Worm (Caenorhabditis elegans): ENCODE measurements around the gene T06E8.8.

T06E8.8 gene

ce11 chrV:10064221-10064620, 20.7 kb downstream of the T06E8.8 start, which contains the start of gene fipr-13:
fipr-13 (plus strand) TSS chrV:10064521.
- TF ChIP-seq ceh-82 (tag; optimal IDR thresholded peaks at IDR 0.05) (no peak), ztf-1 (GFP tag; conservative IDR thresholded peaks at IDR 0.05) (no peak), nhr-77 (tag; optimal IDR thresholded peaks at IDR 0.05) (no peak), peb-1 (tag; optimal IDR thresholded peaks at IDR 0.05) (no peak), unc-39 (tag; optimal IDR thresholded peaks at IDR 0.05) (no peak), blmp-1 (tag; optimal IDR thresholded peaks at IDR 0.05; ENCODE audit: insufficient read depth) (no peak), nhr-129 (tag; optimal IDR thresholded peaks at IDR 0.05) (no peak), nhr-6 (tag; optimal IDR thresholded peaks at IDR 0.05) (no peak), alr-1 (tag; optimal IDR thresholded peaks at IDR 0.05) (no peak), unc-62 (GFP tag; optimal IDR thresholded peaks at IDR 0.05) (no peak), nhr-23 (tag; optimal IDR thresholded peaks at IDR 0.05) (no peak), ama-1 (optimal IDR thresholded peaks at IDR 0.05) (no peak), unc-55 (GFP tag; optimal IDR thresholded peaks at IDR 0.05) (no peak), nhr-11 (tag; optimal IDR thresholded peaks at IDR 0.05) (no peak), skn-1 (tag; optimal IDR thresholded peaks at IDR 0.05) (no peak), ZK546.5 (tag; optimal IDR thresholded peaks at IDR 0.05) (no peak), gmeb-1 (tag; optimal IDR thresholded peaks at IDR 0.05) (no peak), mdl-1 (tag; optimal IDR thresholded peaks at IDR 0.05) (no peak), lsy-2 (tag; optimal IDR thresholded peaks at IDR 0.05) (no peak)

DNA sequence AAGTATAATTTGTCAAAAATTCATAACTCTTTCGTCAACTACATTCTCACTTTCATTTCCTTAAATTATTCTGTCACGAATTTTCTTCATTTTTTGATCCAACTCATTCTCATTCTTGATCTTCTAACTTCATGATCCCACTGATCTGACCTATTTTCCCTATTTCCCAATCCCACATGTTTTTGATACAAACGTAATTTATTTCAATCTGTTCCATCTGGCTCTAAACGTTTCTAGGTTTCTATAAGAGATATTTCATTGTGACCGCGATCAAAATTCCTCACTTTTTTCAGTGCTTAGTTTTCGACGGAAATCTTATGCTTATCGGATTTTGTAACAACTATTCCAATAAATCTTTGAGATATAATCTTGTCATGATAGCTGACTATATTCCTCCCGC, 22.1 kb downstream of the T06E8.8 start:
- TF ChIP-seq fos-1 (tag; optimal IDR thresholded peaks at IDR 0.05) (no peak), lin-11 (tag; optimal IDR thresholded peaks at IDR 0.05) (no peak), lsy-2 (tag; optimal IDR thresholded peaks at IDR 0.05) (no peak), mab-5 (tag; optimal IDR thresholded peaks at IDR 0.05) (no peak), nhr-23 (tag; optimal IDR thresholded peaks at IDR 0.05) (no peak), elt-3 (tag; optimal IDR thresholded peaks at IDR 0.05) (no peak), nhr-11 (tag; optimal IDR thresholded peaks at IDR 0.05) (no peak), elt-1 (tag; optimal IDR thresholded peaks at IDR 0.05) (no peak), dmd-4 (tag; optimal IDR thresholded peaks at IDR 0.05) (no peak), crh-2 (tag; optimal IDR thresholded peaks at IDR 0.05) (no peak), alr-1 (tag; optimal IDR thresholded peaks at IDR 0.05) (no peak), skn-1 (tag; optimal IDR thresholded peaks at IDR 0.05) (no peak), gmeb-1 (tag; optimal IDR thresholded peaks at IDR 0.05) (no peak), lin-13 (GFP tag; optimal IDR thresholded peaks at IDR 0.05) (no peak), lin-39 (tag; optimal IDR thresholded peaks at IDR 0.05) (no peak), zag-1 (tag; optimal IDR thresholded peaks at IDR 0.05) (no peak), R02D3.7 (tag; optimal IDR thresholded peaks at IDR 0.05) (no peak), ceh-16 (tag; optimal IDR thresholded peaks at IDR 0.05) (no peak), aly-2 (tag; optimal IDR thresholded peaks at IDR 0.05) (no peak)

DNA sequence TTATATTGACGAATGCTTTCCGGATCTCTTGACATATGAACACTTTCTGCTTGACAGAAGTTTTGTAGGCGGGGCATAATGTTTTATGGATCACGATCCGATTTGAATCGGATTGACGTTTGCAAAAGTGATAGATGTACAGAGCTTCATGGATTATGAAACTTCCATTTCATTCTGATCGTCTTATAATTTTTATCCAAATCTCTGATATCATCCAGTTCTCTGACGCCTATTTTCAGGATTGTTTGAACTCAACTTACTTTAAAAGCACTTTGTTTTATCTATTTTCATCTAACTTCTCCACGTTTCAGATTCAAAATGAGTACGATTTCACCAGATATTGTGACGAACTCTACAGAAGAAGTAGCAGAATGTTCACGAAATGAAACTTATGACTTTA, 23.2 kb downstream of the T06E8.8 start, which contains the start of gene npr-39:
Gene npr-39 (plus strand): TSS at position 301 of the 400 bp plus-strand sequence.
- no peak for TF ChIP-seq ztf-4 (tag; optimal IDR thresholded peaks at IDR 0.05)
- TF ChIP-seq dmd-4 (tag; optimal IDR thresholded peaks at IDR 0.05): no peak
- TF ChIP-seq ceh-82 (tag; optimal IDR thresholded peaks at IDR 0.05): no peak
- no peak for TF ChIP-seq nhr-10 (tag; optimal IDR thresholded peaks at IDR 0.05)
- TF ChIP-seq sem-4 (tag; optimal IDR thresholded peaks at IDR 0.05): no peak
- no peak for TF ChIP-seq peb-1 (tag; optimal IDR thresholded peaks at IDR 0.05)
- no peak for TF ChIP-seq elt-3 (tag; optimal IDR thresholded peaks at IDR 0.05)
- no peak for TF ChIP-seq ZK546.5 (tag; optimal IDR thresholded peaks at IDR 0.05)
- TF ChIP-seq unc-39 (tag; optimal IDR thresholded peaks at IDR 0.05): no peak
- no peak for TF ChIP-seq mbf-1 (tag; optimal IDR thresholded peaks at IDR 0.05)
- no peak for TF ChIP-seq ceh-16 (tag; optimal IDR thresholded peaks at IDR 0.05)
- no peak for TF ChIP-seq nhr-77 (tag; optimal IDR thresholded peaks at IDR 0.05)
- TF ChIP-seq alr-1 (tag; optimal IDR thresholded peaks at IDR 0.05): no peak

ce11 chrV:10070541-10070940, 27.0 kb downstream of the T06E8.8 start, which contains the start of gene nhr-192:
nhr-192 (minus strand) TSS chrV:10070641.
- TF ChIP-seq ama-1 (optimal IDR thresholded peaks at IDR 0.05) (no peak), nhr-77 (tag; optimal IDR thresholded peaks at IDR 0.05) (no peak), ztf-4 (tag; optimal IDR thresholded peaks at IDR 0.05) (no peak), peb-1 (tag; optimal IDR thresholded peaks at IDR 0.05) (no peak), unc-55 (GFP tag; optimal IDR thresholded peaks at IDR 0.05) (no peak), aly-2 (tag; optimal IDR thresholded peaks at IDR 0.05) (no peak), lsy-2 (tag; optimal IDR thresholded peaks at IDR 0.05) (no peak), C34F6.9 (tag; optimal IDR thresholded peaks at IDR 0.05) (no peak), nhr-21 (tag; optimal IDR thresholded peaks at IDR 0.05) (no peak), F13H6.1 (tag; optimal IDR thresholded peaks at IDR 0.05) (no peak)
